Fruit fly (Drosophila melanogaster): ENCODE results near the gene Ugt37E1.

Gene Ugt37E1

dm6 chr2L:16799496-16799895, 3.1 kb downstream of the Ugt37E1 start:
- TF ChIP-seq CG17801 (GFP tag; optimal IDR thresholded peaks at IDR 0.05; ENCODE audit: partially characterized antibody), result no peak

- no peak for TF ChIP-seq CG17801 (GFP tag; optimal IDR thresholded peaks at IDR 0.05; ENCODE audit: partially characterized antibody)
Measured at dm6 chr2L:16801578-16802152, 5.3 kb downstream of the Ugt37E1 start.

- no peak for TF ChIP-seq CG17801 (GFP tag; optimal IDR thresholded peaks at IDR 0.05; ENCODE audit: partially characterized antibody)
Measured at dm6 chr2L:16803638-16804037, 7.2 kb downstream of the Ugt37E1 start.

dm6 chr2L:16804376-16804934, 8.1 kb downstream of the Ugt37E1 start, which contains the start of gene CG13272:
Gene CG13272, plus strand, starts transcription at chr2L:16804884.
- TF ChIP-seq CG17801 (GFP tag; optimal IDR thresholded peaks at IDR 0.05; ENCODE audit: partially characterized antibody), result no peak

dm6 chr2L:16808752-16809151, 12.4 kb downstream of the Ugt37E1 start:
- no peak for TF ChIP-seq CG17801 (GFP tag; optimal IDR thresholded peaks at IDR 0.05; ENCODE audit: partially characterized antibody)

- peak; percentile 32 for TF ChIP-seq CG17801 (GFP tag; optimal IDR thresholded peaks at IDR 0.05; ENCODE audit: partially characterized antibody)
Measured at dm6 chr2L:16815989-16816749, 19.8 kb downstream of the Ugt37E1 start, which contains the start of gene mdy. Gene mdy, plus strand, starts transcription at chr2L:16816660.

- no peak for TF ChIP-seq CG17801 (GFP tag; optimal IDR thresholded peaks at IDR 0.05; ENCODE audit: partially characterized antibody)
Measured at dm6 chr2L:16816750-16817087, 20.3 kb downstream of the Ugt37E1 start.

dm6 chr2L:16817421-16818101, 21.2 kb downstream of the Ugt37E1 start:
- no peak for TF ChIP-seq CG17801 (GFP tag; optimal IDR thresholded peaks at IDR 0.05; ENCODE audit: partially characterized antibody)

dm6 chr2L:16818335-16818973, 22.1 kb downstream of the Ugt37E1 start:
- TF ChIP-seq CG17801 (GFP tag; optimal IDR thresholded peaks at IDR 0.05; ENCODE audit: partially characterized antibody), result no peak

- TF ChIP-seq CG17801 (GFP tag; optimal IDR thresholded peaks at IDR 0.05; ENCODE audit: partially characterized antibody), result peak; percentile 81
Measured at dm6 chr2L:16819714-16820113, 23.3 kb downstream of the Ugt37E1 start.

dm6 chr2L:16820993-16821392, 24.6 kb downstream of the Ugt37E1 start, which contains the start of gene CG13280:
Gene CG13280, minus strand, starts transcription at chr2L:16821093.
- no peak for TF ChIP-seq CG17801 (GFP tag; optimal IDR thresholded peaks at IDR 0.05; ENCODE audit: partially characterized antibody)

dm6 chr2L:16824905-16825333, 28.5 kb downstream of the Ugt37E1 start, which contains the start of gene Cse1:
Gene Cse1, minus strand, starts transcription at chr2L:16825207.
- TF ChIP-seq CG17801 (GFP tag; optimal IDR thresholded peaks at IDR 0.05; ENCODE audit: partially characterized antibody), result no peak

dm6 chr2L:16826872-16827506, 30.6 kb downstream of the Ugt37E1 start, which contains the start of gene AspRS-m:
Gene AspRS-m, plus strand, starts transcription at chr2L:16827078.
- TF ChIP-seq CG17801 (GFP tag; optimal IDR thresholded peaks at IDR 0.05; ENCODE audit: partially characterized antibody), result peak; percentile 48

- TF ChIP-seq CG17801 (GFP tag; optimal IDR thresholded peaks at IDR 0.05; ENCODE audit: partially characterized antibody), result no peak
Measured at dm6 chr2L:16834402-16834801, 38.0 kb downstream of the Ugt37E1 start, which contains the start of gene CG13282. Gene CG13282, minus strand, starts transcription at chr2L:16834502.
